Worm (Caenorhabditis elegans): ENCODE results near the gene sri-36.
"Not testable (repeated sequence)": the region's sequence is repeated elsewhere in the genome, so short reads cannot be mapped to it uniquely, and the experiment has no call there.

Gene sri-36

DNA sequence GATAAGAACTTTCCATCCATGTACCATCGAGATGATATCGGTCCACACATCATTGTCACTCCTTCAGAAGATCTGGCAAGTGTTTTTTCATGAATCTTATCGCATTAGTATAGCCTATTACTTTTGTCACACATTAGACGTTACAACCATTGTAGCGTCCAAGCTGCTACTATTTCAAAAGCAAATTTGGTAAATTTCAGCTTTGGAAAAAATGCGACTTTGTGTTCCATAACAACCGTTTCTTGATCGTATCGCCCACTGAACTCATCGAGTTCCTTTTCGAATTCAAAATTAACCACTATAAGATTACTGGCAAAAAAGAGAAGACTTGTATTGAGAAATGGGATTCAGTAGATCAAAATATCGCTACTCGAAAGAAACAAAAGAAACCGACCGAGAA, 32.4 kb downstream of the sri-36 start:
- TF ChIP-seq ceh-36 (tag; optimal IDR thresholded peaks at IDR 0.05), result no peak
- no peak for TF ChIP-seq tra-4 (tag; optimal IDR thresholded peaks at IDR 0.05)
- no peak for TF ChIP-seq sea-1 (GFP tag; conservative IDR thresholded peaks at IDR 0.05)

DNA sequence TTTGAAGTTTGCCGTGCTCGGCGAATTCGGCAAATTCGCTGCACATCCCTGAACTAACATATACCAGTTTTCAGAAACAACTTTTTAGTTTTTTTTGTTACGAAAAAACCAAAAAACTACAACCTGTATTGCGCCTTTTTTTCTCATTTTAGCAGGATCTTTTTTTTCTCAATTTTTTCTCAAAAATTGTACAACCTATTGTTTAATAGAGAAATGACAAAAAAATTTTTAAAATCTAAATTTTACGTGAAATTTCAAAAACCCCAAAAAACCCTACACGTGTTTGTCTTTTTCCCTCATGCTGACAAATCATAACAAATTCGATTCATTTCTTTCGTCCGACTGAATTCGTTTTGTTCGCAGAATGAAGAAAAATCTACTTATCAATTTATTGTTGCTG, 39.5 kb downstream of the sri-36 start, which contains the start of gene K02F6.3:
Gene K02F6.3, plus strand, starts transcription at position 301 of the 400 bp plus-strand sequence.
- TF ChIP-seq aly-1 (tag; optimal IDR thresholded peaks at IDR 0.05), result no peak
- TF ChIP-seq hmg-4 (GFP tag; optimal IDR thresholded peaks at IDR 0.05), result no peak

DNA sequence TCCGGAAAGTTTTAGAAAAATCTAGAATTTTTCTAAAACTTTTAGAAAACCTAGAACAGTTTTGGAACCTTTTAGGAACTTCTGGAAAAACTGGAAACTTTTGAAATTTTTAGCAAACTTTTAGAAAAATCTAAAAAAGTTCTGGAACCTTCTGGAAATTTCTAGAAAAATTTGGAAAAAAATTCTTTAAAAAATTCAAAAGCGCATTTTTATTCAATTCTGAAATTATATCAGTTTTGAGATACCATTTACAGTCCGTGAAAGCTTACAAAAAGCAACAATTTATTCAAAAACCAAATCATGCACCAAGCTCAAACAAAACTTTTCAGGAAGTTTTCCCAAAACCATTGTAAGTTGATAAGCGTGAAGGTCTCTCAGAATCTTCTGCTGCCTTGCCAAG, 47.2 kb downstream of the sri-36 start, which contains the start of gene K02F6.4:
Gene K02F6.4, plus strand, starts transcription at position 301 of the 400 bp plus-strand sequence.
- TF ChIP-seq ets-7 (tag; optimal IDR thresholded peaks at IDR 0.05), result no peak
- no peak for TF ChIP-seq B0310.2 (tag; optimal IDR thresholded peaks at IDR 0.05)
- no peak for TF ChIP-seq tbx-37 (GFP tag; conservative IDR thresholded peaks at IDR 0.05)
- TF ChIP-seq ceh-13 (GFP tag; optimal IDR thresholded peaks at IDR 0.05), result no peak
- TF ChIP-seq hmbx-1 (tag; optimal IDR thresholded peaks at IDR 0.05), result no peak
- TF ChIP-seq tra-4 (tag; optimal IDR thresholded peaks at IDR 0.05), result no peak
- TF ChIP-seq pes-1 (GFP tag; IDR thresholded peaks at IDR 0.05), result no peak
- TF ChIP-seq sea-1 (GFP tag; conservative IDR thresholded peaks at IDR 0.05), result no peak
- TF ChIP-seq flt-1 (GFP tag; IDR thresholded peaks at IDR 0.05), result no peak
- no peak for TF ChIP-seq aly-1 (tag; optimal IDR thresholded peaks at IDR 0.05)
- TF ChIP-seq hmg-4 (GFP tag; optimal IDR thresholded peaks at IDR 0.05), result no peak
- TF ChIP-seq F13C5.2 (tag; optimal IDR thresholded peaks at IDR 0.05), result no peak
- TF ChIP-seq ama-1 (optimal IDR thresholded peaks at IDR 0.05), result no peak
- TF ChIP-seq tbx-11 (GFP tag; IDR thresholded peaks at IDR 0.05), result no peak
- no peak for TF ChIP-seq scrt-1 (GFP tag; IDR thresholded peaks at IDR 0.05)
- no peak for TF ChIP-seq ceh-36 (tag; optimal IDR thresholded peaks at IDR 0.05)

DNA sequence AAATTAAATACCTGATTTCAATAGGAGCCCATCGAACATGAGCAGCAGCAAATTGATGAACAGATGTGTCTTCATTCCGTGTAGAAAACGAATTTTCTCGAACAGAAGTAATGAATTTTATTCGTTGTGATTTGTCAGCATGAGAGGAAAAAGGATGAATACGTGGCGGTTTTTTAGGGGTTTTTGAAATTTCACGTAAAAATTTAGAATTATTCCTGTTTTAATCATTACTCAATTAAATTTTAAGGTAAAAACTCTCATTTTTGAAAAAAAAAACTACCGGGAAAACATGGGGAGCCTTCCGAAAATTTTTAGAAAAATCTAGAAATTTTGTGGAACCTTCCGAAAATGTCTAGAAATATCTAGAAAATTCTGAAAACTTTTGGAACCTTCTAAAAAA, 47.6 kb downstream of the sri-36 start, which contains the start of gene K02F6.7:
Gene K02F6.7, minus strand, starts transcription at position 101 of the 400 bp plus-strand sequence.
- no peak for TF ChIP-seq pes-1 (GFP tag; IDR thresholded peaks at IDR 0.05)
- TF ChIP-seq hmg-4 (GFP tag; optimal IDR thresholded peaks at IDR 0.05), result no peak
- TF ChIP-seq tbx-11 (GFP tag; IDR thresholded peaks at IDR 0.05), result no peak

DNA sequence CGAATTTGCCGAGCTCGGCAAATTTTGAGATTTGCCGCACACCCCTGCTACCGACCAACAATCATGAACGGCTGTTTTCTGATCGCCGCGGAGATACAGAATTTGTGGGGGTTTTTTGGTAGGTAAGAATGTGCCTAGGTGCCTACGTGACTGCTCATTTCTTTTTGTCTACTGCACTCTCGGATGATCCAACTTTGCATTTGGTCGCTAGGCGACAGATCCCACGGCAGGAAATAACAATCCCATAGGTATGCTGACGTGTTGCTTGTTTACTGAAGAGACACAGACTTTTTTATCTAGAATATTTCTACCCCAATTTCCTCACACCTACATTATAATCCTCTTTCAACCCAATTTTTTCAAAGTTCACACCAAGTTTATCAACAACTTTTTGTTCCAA, 50.4 kb downstream of the sri-36 start, which contains the start of gene K02F6.8:
Gene K02F6.8, minus strand, starts transcription at position 101 of the 400 bp plus-strand sequence.
- not testable (repeated sequence) for TF ChIP-seq ama-1 (optimal IDR thresholded peaks at IDR 0.05); pes-1 (GFP tag; IDR thresholded peaks at IDR 0.05); hmg-4 (GFP tag; optimal IDR thresholded peaks at IDR 0.05)

DNA sequence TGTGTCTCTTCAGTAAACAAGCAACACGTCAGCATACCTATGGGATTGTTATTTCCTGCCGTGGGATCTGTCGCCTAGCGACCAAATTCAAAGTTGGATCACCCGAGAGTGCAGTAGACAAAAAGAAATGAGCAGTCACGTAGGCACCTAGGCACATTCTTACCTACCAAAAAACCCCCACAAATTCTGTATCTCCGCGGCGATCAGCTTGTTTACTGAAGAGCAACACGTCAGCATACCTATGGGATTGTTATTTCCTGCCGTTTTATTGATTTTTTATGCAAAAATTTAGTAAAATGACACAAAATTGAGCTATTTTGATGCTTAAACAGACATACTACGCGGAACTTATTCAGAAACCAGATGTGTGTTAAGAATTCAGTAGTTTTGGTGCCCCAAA, 50.9 kb downstream of the sri-36 start, which contains the start of gene K02F6.5:
Gene K02F6.5, plus strand, starts transcription at position 301 of the 400 bp plus-strand sequence.
- TF ChIP-seq hnd-1 (tag; optimal IDR thresholded peaks at IDR 0.05); scrt-1 (GFP tag; IDR thresholded peaks at IDR 0.05); sea-1 (GFP tag; conservative IDR thresholded peaks at IDR 0.05): not testable (repeated sequence)

All from whole organism, early embryonic.